Worm (Caenorhabditis elegans): ENCODE data around the gene F35A5.8.

DNA sequence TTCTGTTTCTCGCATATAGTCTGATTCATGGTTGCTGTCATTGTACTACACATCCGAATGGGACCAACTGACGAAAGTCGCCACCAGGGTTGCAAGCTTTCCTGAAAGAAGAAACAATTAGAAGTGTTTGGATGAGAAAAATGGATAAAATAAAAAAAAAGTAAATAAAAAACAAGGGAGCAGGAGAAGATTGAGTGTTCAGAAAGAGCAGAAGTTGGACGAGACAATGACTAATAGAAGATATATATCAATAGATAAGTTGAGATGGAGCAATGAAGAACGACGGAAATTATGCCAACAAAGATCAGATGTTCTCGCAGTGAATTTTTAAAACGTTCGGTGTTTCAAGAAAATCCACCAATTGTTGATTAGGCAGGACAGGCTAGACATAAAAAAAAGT lies 23.6 kb upstream of the F35A5.8 start, which contains the start of gene fkh-9:
- TF ChIP-seq lin-15B (tag; optimal IDR thresholded peaks at IDR 0.05), result no peak
- no peak for TF ChIP-seq aly-2 (tag; optimal IDR thresholded peaks at IDR 0.05)
- no peak for TF ChIP-seq nhr-237 (tag; optimal IDR thresholded peaks at IDR 0.05)
- TF ChIP-seq dpl-1 (GFP tag; optimal IDR thresholded peaks at IDR 0.05), result no peak
- no peak for TF ChIP-seq dsc-1 (tag; optimal IDR thresholded peaks at IDR 0.05)
- TF ChIP-seq pqm-1 (tag; optimal IDR thresholded peaks at IDR 0.05), result no peak
- TF ChIP-seq C16A3.4 (tag; optimal IDR thresholded peaks at IDR 0.05), result no peak
- TF ChIP-seq sptf-1 (tag; optimal IDR thresholded peaks at IDR 0.05), result no peak
- no peak for TF ChIP-seq nhr-28 (tag; optimal IDR thresholded peaks at IDR 0.05)

Measured in whole organism, L1 larva.